Worm (Caenorhabditis elegans) whole organism, young adult: ENCODE data around the gene col-172.

ENCODE experiments used
- F33H1.4 ChIP-seq: fragments of 200-800 bp; sonication (Bioruptor generic); IDR thresholded peaks from 2 replicates; pipeline ENCODE4 v1.3.6; 2022; ENCODE audit warnings: missing genetic modification reagents, missing genetic modification characterization, missing compliant biosample characterization
- F52B5.7 ChIP-seq: sonication (generic microtip); optimal IDR thresholded peaks from 2 replicates; lab custom pipeline; 2016; ENCODE audit warnings: mild to moderate bottlenecking, missing genetic modification characterization, missing compliant biosample characterization
- cebp-1 ChIP-seq, 2 experiments: fragments of 200-800 bp in 1 of 2; sonication (Bioruptor generic) in 1 of 2; sonication (generic microtip) in 1 of 2; IDR thresholded peaks in 1 of 2; optimal IDR thresholded peaks in 1 of 2; 2 replicates each; pipeline versions ENCODE4 v1.3.6 to Lab custom; 2017 to 2022; ENCODE audit warnings: missing compliant biosample characterization in 2 of 2, missing genetic modification characterization in 2 of 2, mild to moderate bottlenecking in 1 of 2, missing genetic modification reagents in 1 of 2, moderate library complexity in 1 of 2
- let-526 ChIP-seq: fragments of 200-800 bp; sonication (Bioruptor generic); IDR thresholded peaks from 2 replicates; pipeline ENCODE4 v1.3.6; 2022; ENCODE audit warnings: missing genetic modification reagents, missing genetic modification characterization, missing compliant biosample characterization
- lsl-1 ChIP-seq: fragments of 200-800 bp; sonication (Bioruptor generic); optimal IDR thresholded peaks from 2 replicates; lab custom pipeline; 2018; ENCODE audit warnings: mild to moderate bottlenecking, missing genetic modification characterization, moderate library complexity, missing compliant biosample characterization
- zfh-2 ChIP-seq: fragments of 200-800 bp; sonication (Bioruptor generic); conservative IDR thresholded peaks from 2 replicates; pipeline ENCODE4 v1.3.6; 2022; ENCODE audit warnings: missing genetic modification reagents, missing genetic modification characterization, missing compliant biosample characterization

ce11 chrX:6640570-6641199, 31.9 kb upstream of the col-172 start, which contains the start of gene nhr-120:
- TF ChIP-seq let-526 (GFP tag; lab: Robert Waterston, UW): no peak
- no peak for TF ChIP-seq lsl-1 (GFP tag; lab: Kevin White, UChicago)
- no peak for TF ChIP-seq zfh-2 (GFP tag; lab: Robert Waterston, UW)
- no peak for TF ChIP-seq F52B5.7 (tag; lab: Kevin White, UChicago)
- TF ChIP-seq F33H1.4 (GFP tag; lab: Robert Waterston, UW): no peak
- TF ChIP-seq cebp-1 (GFP tag; IDR thresholded peaks at IDR 0.05; lab: Robert Waterston, UW): no peak
- no peak for TF ChIP-seq cebp-1 (tag; optimal IDR thresholded peaks at IDR 0.05; lab: Kevin White, UChicago)
